Worm (Caenorhabditis elegans): ENCODE data around the gene mdt-20.

DNA sequence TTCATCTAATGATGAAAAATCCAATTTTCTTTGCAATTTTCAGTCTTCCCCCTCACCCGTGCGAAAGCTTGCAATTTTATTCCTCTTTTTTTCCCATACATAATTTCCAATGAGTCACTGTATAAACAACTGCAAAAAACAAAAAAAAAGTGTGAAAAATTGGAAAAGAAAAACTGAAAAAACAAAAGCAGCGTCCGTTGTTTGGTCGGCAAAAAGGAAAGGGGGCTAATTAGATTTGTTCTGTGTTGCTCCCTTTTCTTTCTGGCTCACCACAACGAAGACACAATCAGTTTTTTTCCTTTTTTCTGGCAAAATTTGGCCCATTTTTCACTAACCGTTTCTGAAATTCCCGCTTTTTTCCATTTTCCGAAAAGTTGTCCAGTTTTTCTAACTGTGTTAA lies 24.8 kb downstream of the mdt-20 start:
- TF ChIP-seq unc-39 (tag; optimal IDR thresholded peaks at IDR 0.05) = no peak
- TF ChIP-seq skn-1 (tag; optimal IDR thresholded peaks at IDR 0.05) = no peak
- no peak for TF ChIP-seq jun-1 (tag; optimal IDR thresholded peaks at IDR 0.05)
- TF ChIP-seq nhr-237 (tag; optimal IDR thresholded peaks at IDR 0.05) = no peak
- no peak for TF ChIP-seq ceh-82 (tag; optimal IDR thresholded peaks at IDR 0.05)
- no peak for TF ChIP-seq pqm-1 (tag; optimal IDR thresholded peaks at IDR 0.05)
- no peak for TF ChIP-seq unc-62 (GFP tag; optimal IDR thresholded peaks at IDR 0.05)
- TF ChIP-seq elt-3 (tag; optimal IDR thresholded peaks at IDR 0.05) = no peak
- TF ChIP-seq elt-1 (tag; optimal IDR thresholded peaks at IDR 0.05) = no peak

Measured in whole organism, L3 larva.